Worm (Caenorhabditis elegans) whole organism, mixed stage, embryonic: ENCODE measurements around the gene Y71H2AM.14.

ENCODE experiments used
- elt-1 ChIP-seq: sonication (generic microtip); optimal IDR thresholded peaks from 2 replicates; lab custom pipeline; 2017; ENCODE audit warnings: missing genetic modification characterization, mild to moderate bottlenecking, missing compliant biosample characterization, antibody characterized with exemption, moderate library complexity, borderline replicate concordance; ENCODE audit not compliant: insufficient read depth
- lsy-2 ChIP-seq: fragments of 150-350 bp; optimal IDR thresholded peaks from 2 replicates; lab custom pipeline; 2014; ENCODE audit warnings: missing biosample characterization, missing genetic modification characterization
- nhr-237 ChIP-seq: fragments of 150-350 bp; optimal IDR thresholded peaks from 2 replicates; lab custom pipeline; 2014; ENCODE audit warnings: missing biosample characterization, missing genetic modification characterization
- unc-62 ChIP-seq: fragments of 150-350 bp; optimal IDR thresholded peaks from 2 replicates; lab custom pipeline; 2014; ENCODE audit warnings: missing biosample characterization, missing genetic modification reagents, missing genetic modification characterization

DNA sequence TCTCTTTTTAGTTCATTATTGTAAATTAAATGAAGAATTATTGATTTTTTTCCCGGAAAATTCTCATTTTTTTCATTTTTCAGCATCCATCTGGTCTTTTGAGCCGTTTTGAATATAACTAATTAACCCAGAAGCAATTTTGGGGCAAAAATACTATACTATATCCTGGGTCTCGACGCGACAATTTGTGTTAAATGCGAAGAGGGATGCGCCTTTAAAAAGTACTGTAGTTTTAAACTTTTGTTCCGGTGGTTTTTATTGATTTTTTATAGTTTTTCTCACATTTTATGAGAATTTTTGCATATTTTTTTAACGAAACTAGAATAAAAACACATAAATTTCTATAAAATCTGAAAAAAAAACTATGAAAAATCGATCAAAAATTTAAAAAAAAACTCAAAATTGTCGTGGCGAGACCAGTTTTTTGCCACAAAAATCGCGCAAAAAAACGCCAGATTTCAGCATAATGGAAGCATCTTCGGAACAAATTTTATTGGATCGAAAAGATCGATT is 41.6 kb upstream of the Y71H2AM.14 start, which contains the start of gene tbcc-1:
- no peak for TF ChIP-seq lsy-2
- TF ChIP-seq unc-62 (GFP tag; lab: Kevin White, UChicago), result no peak
- TF ChIP-seq nhr-237 (tag; lab: Kevin White, UChicago), result no peak
- TF ChIP-seq elt-1 (tag; lab: Kevin White, UChicago), result no peak
